Fruit fly (Drosophila melanogaster): Measurements from ENCODE around the gene inaF-D.

Gene inaF-D

dm6 chrX:11709799-11710720 lies 18.8 kb downstream of the inaF-D start, which contains the start of gene FucT6 (continued):
- no peak for TF ChIP-seq CG18476 (GFP tag; optimal IDR thresholded peaks at IDR 0.05)
- TF ChIP-seq vfl (GFP tag; optimal IDR thresholded peaks at IDR 0.05), result no peak
- TF ChIP-seq CG1832 (GFP tag; optimal IDR thresholded peaks at IDR 0.05), result peak; percentile 62
- TF ChIP-seq CG3407 (GFP tag; optimal IDR thresholded peaks at IDR 0.05), result no peak
- TF ChIP-seq CHES-1-like (GFP tag; optimal IDR thresholded peaks at IDR 0.05), result peak; percentile 37
- TF ChIP-seq zen2 (GFP tag; IDR thresholded peaks at IDR 0.05; ENCODE audit: partially characterized antibody), result peak; percentile 76
- TF ChIP-seq en (GFP tag; optimal IDR thresholded peaks at IDR 0.05), result no peak
- TF ChIP-seq Hr78 (GFP tag; optimal IDR thresholded peaks at IDR 0.05), result no peak
- peak in 1 of 2 experiments; percentile 29 for TF ChIP-seq crp (GFP tag; optimal IDR thresholded peaks at IDR 0.05)
- TF ChIP-seq NK7.1 (GFP tag; optimal IDR thresholded peaks at IDR 0.05), result no peak
- TF ChIP-seq maf-S (GFP tag; optimal IDR thresholded peaks at IDR 0.05), result no peak
- TF ChIP-seq CG17612 (GFP tag; IDR thresholded peaks at IDR 0.05), result no peak
- peak; percentile 30 for TF ChIP-seq CG6813 (GFP tag; optimal IDR thresholded peaks at IDR 0.05)
- TF ChIP-seq CG14441 (GFP tag; IDR thresholded peaks at IDR 0.05), result no peak
- TF ChIP-seq dimm (GFP tag; IDR thresholded peaks at IDR 0.05), result no peak
- TF ChIP-seq dati (GFP tag; IDR thresholded peaks at IDR 0.05), result no peak
- TF ChIP-seq Dll (GFP tag; IDR thresholded peaks at IDR 0.05; ENCODE audit: partially characterized antibody), result peak; percentile 83
- peak; percentile 75 for TF ChIP-seq Ets97D (GFP tag; optimal IDR thresholded peaks at IDR 0.05)
- TF ChIP-seq nerfin-2 (GFP tag; IDR thresholded peaks at IDR 0.05; ENCODE audit: partially characterized antibody), result peak; percentile 82
- TF ChIP-seq CG33213 (GFP tag; optimal IDR thresholded peaks at IDR 0.05), result peak; percentile 32
- TF ChIP-seq CG17328 (GFP tag; IDR thresholded peaks at IDR 0.05), result 0 out of 2 replicates have a peak, but pooled peaks have one; percentile 32
- no peak for TF ChIP-seq CG3065 (GFP tag; optimal IDR thresholded peaks at IDR 0.05)
- TF ChIP-seq CG6175 (GFP tag; IDR thresholded peaks at IDR 0.05), result no peak
- TF ChIP-seq CG43689 (GFP tag; IDR thresholded peaks at IDR 0.05), result no peak
- no peak for TF ChIP-seq Atf-2 (GFP tag; optimal IDR thresholded peaks at IDR 0.05)
- TF ChIP-seq YL-1 (GFP tag; optimal IDR thresholded peaks at IDR 0.05), result peak; percentile 45
- no peak for TF ChIP-seq CG12104 (GFP tag; optimal IDR thresholded peaks at IDR 0.05)
- no peak for TF ChIP-seq croc (GFP tag; conservative IDR thresholded peaks at IDR 0.05)
- no peak for TF ChIP-seq btn (GFP tag; optimal IDR thresholded peaks at IDR 0.05)
- peak; percentile 86 for TF ChIP-seq CG2116 (GFP tag; optimal IDR thresholded peaks at IDR 0.05)
- no peak for TF ChIP-seq wor (GFP tag; IDR thresholded peaks at IDR 0.05)
- TF ChIP-seq aop (GFP tag; IDR thresholded peaks at IDR 0.05), result no peak
- no peak for TF ChIP-seq TFAM (GFP tag; optimal IDR thresholded peaks at IDR 0.05)
- peak; percentile 61 for TF ChIP-seq HmgZ (tag; optimal IDR thresholded peaks at IDR 0.05)
- TF ChIP-seq dpn (GFP tag; optimal IDR thresholded peaks at IDR 0.05), result no peak
- no peak for TF ChIP-seq CG1024 (GFP tag; IDR thresholded peaks at IDR 0.05)
- TF ChIP-seq pnt (GFP tag; optimal IDR thresholded peaks at IDR 0.05), result no peak
- no peak for TF ChIP-seq Ada2b (GFP tag; IDR thresholded peaks at IDR 0.05)
- TF ChIP-seq pum (GFP tag; optimal IDR thresholded peaks at IDR 0.05), result no peak
- TF ChIP-seq Med (GFP tag), result peak; percentile 84
- TF ChIP-seq CG12942 (GFP tag; optimal IDR thresholded peaks at IDR 0.05), result no peak
- TF ChIP-seq caup (GFP tag; optimal IDR thresholded peaks at IDR 0.05; ENCODE audit: severe bottlenecking), result peak; percentile 11
- no peak for TF ChIP-seq Elba2 (GFP tag; optimal IDR thresholded peaks at IDR 0.05)
- no peak for TF ChIP-seq tgo (GFP tag; IDR thresholded peaks at IDR 0.05)
- TF ChIP-seq amos (GFP tag; IDR thresholded peaks at IDR 0.05; ENCODE audit: partially characterized antibody), result peak; percentile 93
- TF ChIP-seq CG10979 (tag; optimal IDR thresholded peaks at IDR 0.05), result no peak
- no peak for TF ChIP-seq bigmax (GFP tag; optimal IDR thresholded peaks at IDR 0.05)
- no peak for TF ChIP-seq ab (GFP tag; optimal IDR thresholded peaks at IDR 0.05)
- TF ChIP-seq Hmr (GFP tag; optimal IDR thresholded peaks at IDR 0.05), result no peak

Measured in whole organism, embryonic.